Fruit fly (Drosophila melanogaster): ENCODE measurements around the gene CG10098.
A peak's percentile ranks its signal among the peaks of the same experiment; 100 is the strongest.

CG10098 gene

DNA sequence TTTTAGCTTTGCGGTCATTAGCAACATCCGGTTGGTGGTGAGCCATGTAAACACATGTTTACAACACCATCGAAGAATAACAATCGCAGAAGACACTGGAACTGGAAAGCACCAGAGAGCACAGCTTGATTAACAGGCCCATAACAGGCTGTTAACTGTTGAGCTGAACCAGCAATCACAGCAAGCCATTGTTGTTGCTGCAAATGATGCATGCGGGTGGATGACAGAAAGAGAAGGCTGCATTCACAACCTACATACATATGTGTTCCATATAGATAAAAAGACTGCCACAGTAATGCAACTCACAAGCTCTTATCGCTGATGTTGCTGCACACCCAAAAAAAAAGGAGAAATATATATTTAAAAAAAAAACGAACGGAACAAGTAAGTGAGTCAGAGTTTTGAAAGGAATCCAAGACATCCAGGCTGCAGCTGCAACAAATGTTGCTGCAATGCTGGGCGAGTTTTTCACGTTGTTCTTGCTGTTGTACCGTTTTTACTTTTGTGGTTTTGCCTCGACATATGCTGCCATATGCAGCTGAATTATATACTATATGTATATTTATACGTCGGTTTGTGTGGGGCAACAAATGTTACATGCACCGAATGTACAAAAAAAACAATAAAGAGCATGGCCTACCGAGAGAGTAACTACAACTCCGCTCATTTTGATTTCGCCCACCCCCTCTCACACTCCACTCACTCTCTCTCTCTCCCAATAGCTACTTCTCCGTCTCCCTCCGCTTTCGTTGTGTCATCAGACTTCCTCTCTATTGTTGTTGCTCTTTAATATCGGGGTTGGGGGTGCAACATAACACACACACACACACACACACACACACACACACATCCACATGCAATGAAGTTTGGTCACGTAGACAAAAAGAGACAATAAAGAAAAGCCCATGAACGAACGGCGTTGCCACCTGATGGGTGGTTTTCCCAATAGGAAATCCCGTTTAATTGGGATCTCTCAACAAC lies 21.2 kb upstream of the CG10098 start (continued):
- TF ChIP-seq CG7928 (GFP tag; optimal IDR thresholded peaks at IDR 0.05) (no peak), CG2202 (tag; optimal IDR thresholded peaks at IDR 0.05) (no peak), YL-1 (GFP tag; optimal IDR thresholded peaks at IDR 0.05) (peak; percentile 5), Chrac-16 (GFP tag; optimal IDR thresholded peaks at IDR 0.05) (no peak), CG32532 (GFP tag; IDR thresholded peaks at IDR 0.05) (0 out of 2 replicates have a peak, but pooled peaks have one; percentile 21), CG10321 (GFP tag; IDR thresholded peaks at IDR 0.05) (no peak), CG1647 (GFP tag; optimal IDR thresholded peaks at IDR 0.05) (no peak), CG11696 (GFP tag; IDR thresholded peaks at IDR 0.05) (no peak), CoRest (tag; optimal IDR thresholded peaks at IDR 0.05) (no peak), D (optimal IDR thresholded peaks at IDR 0.05) (no peak), D (GFP tag; optimal IDR thresholded peaks at IDR 0.05) (no peak), CG12299 (tag; optimal IDR thresholded peaks at IDR 0.05) (no peak), HmgZ (tag; optimal IDR thresholded peaks at IDR 0.05) (no peak), ham (GFP tag; IDR thresholded peaks at IDR 0.05) (no peak), CG32767 (GFP tag; IDR thresholded peaks at IDR 0.05) (no peak), CG17385 (GFP tag; optimal IDR thresholded peaks at IDR 0.05) (peak; percentile 23), ERR (GFP tag; optimal IDR thresholded peaks at IDR 0.05) (no peak), Mrtf (GFP tag; IDR thresholded peaks at IDR 0.05) (no peak), CG6175 (GFP tag; IDR thresholded peaks at IDR 0.05) (no peak), prd (optimal IDR thresholded peaks at IDR 0.05) (no peak), prd (GFP tag; IDR thresholded peaks at IDR 0.05) (no peak), MBD-R2 (GFP tag; IDR thresholded peaks at IDR 0.05) (no peak), CG1792 (GFP tag; optimal IDR thresholded peaks at IDR 0.05) (no peak), gem (tag; optimal IDR thresholded peaks at IDR 0.05) (no peak), CG4730 (GFP tag; IDR thresholded peaks at IDR 0.05) (no peak), CG18262 (tag; optimal IDR thresholded peaks at IDR 0.05) (no peak), CG17802 (tag; optimal IDR thresholded peaks at IDR 0.05) (no peak), CG8944 (GFP tag; optimal IDR thresholded peaks at IDR 0.05) (no peak), twi (tag; optimal IDR thresholded peaks at IDR 0.05) (peak; percentile 94), dmrt99B (tag; optimal IDR thresholded peaks at IDR 0.05) (peak; percentile 4), CG4854 (GFP tag; optimal IDR thresholded peaks at IDR 0.05) (no peak), lbe (GFP tag; optimal IDR thresholded peaks at IDR 0.05) (peak; percentile 6), Hr78 (GFP tag; optimal IDR thresholded peaks at IDR 0.05) (peak in 1 of 2 experiments; percentile 14), Xbp1 (GFP tag; optimal IDR thresholded peaks at IDR 0.05) (no peak), CG14965 (GFP tag; optimal IDR thresholded peaks at IDR 0.05; ENCODE audit: borderline replicate concordance) (no peak), CG15601 (tag; optimal IDR thresholded peaks at IDR 0.05) (no peak), row (GFP tag; IDR thresholded peaks at IDR 0.05) (no peak), CG16863 (GFP tag; optimal IDR thresholded peaks at IDR 0.05) (no peak), dpn (GFP tag; optimal IDR thresholded peaks at IDR 0.05) (no peak), run (tag; optimal IDR thresholded peaks at IDR 0.05) (no peak), bbx (GFP tag; IDR thresholded peaks at IDR 0.05; ENCODE audit: partially characterized antibody) (0 out of 2 replicates have a peak, but pooled peaks have one; percentile 37), CG31441 (GFP tag; IDR thresholded peaks at IDR 0.05) (no peak), crc (GFP tag; optimal IDR thresholded peaks at IDR 0.05) (no peak), stwl (tag; optimal IDR thresholded peaks at IDR 0.05) (peak; percentile 17), CG10267 (tag; optimal IDR thresholded peaks at IDR 0.05) (no peak), Aef1 (GFP tag; IDR thresholded peaks at IDR 0.05) (no peak), CG14050 (GFP tag; IDR thresholded peaks at IDR 0.05) (no peak), CG5245 (GFP tag; optimal IDR thresholded peaks at IDR 0.05) (no peak), Poxn (GFP tag; IDR thresholded peaks at IDR 0.05) (no peak), mld (GFP tag; IDR thresholded peaks at IDR 0.05; ENCODE audit: partially characterized antibody) (no peak)
